Fruit fly (Drosophila melanogaster): ENCODE results near the gene CG17271.

Gene CG17271

dm6 chr3R:20830153-20830695, 8.6 kb upstream of the CG17271 start, which contains the start of gene Adss (continued):
- no peak for TF ChIP-seq Hr3 (GFP tag; optimal IDR thresholded peaks at IDR 0.05)
- TF ChIP-seq Asciz (GFP tag; optimal IDR thresholded peaks at IDR 0.05): no peak
- no peak for TF ChIP-seq CrebB (tag; optimal IDR thresholded peaks at IDR 0.05)
- TF ChIP-seq CG1602 (GFP tag; optimal IDR thresholded peaks at IDR 0.05): no peak
- TF ChIP-seq Meics (GFP tag; optimal IDR thresholded peaks at IDR 0.05): peak; percentile 15
- peak; percentile 13 for TF ChIP-seq Dek (tag; optimal IDR thresholded peaks at IDR 0.05)
- TF ChIP-seq CG16863 (GFP tag; optimal IDR thresholded peaks at IDR 0.05): peak; percentile 18
- TF ChIP-seq wdn (GFP tag; IDR thresholded peaks at IDR 0.05): peak; percentile 40; the same call in 1 of the 2 replicates
- TF ChIP-seq bigmax (GFP tag; optimal IDR thresholded peaks at IDR 0.05): no peak
- no peak for TF ChIP-seq exex (tag; optimal IDR thresholded peaks at IDR 0.05)
- TF ChIP-seq lov (optimal IDR thresholded peaks at IDR 0.05): no peak
- peak; percentile 61; the same call in 2 of the 3 replicates for TF ChIP-seq lov (GFP tag; IDR thresholded peaks at IDR 0.05)
- no peak for TF ChIP-seq CG2116 (GFP tag; optimal IDR thresholded peaks at IDR 0.05)
- no peak for TF ChIP-seq Doc3 (GFP tag; IDR thresholded peaks at IDR 0.05; ENCODE audit: partially characterized antibody)
- no peak for TF ChIP-seq CG18262 (tag; optimal IDR thresholded peaks at IDR 0.05)
- peak; percentile 48 for TF ChIP-seq phol (tag; optimal IDR thresholded peaks at IDR 0.05)
- no peak for TF ChIP-seq prd (optimal IDR thresholded peaks at IDR 0.05)
- TF ChIP-seq prd (GFP tag; IDR thresholded peaks at IDR 0.05): no peak
- peak; percentile 60 for TF ChIP-seq CG32532 (GFP tag; IDR thresholded peaks at IDR 0.05)
- TF ChIP-seq bowl (GFP tag; IDR thresholded peaks at IDR 0.05): peak; percentile 54; the same call in 1 of the 2 replicates
- TF ChIP-seq CG11398 (GFP tag; optimal IDR thresholded peaks at IDR 0.05): peak; percentile 47
- peak; percentile 5 for TF ChIP-seq NfI (GFP tag; optimal IDR thresholded peaks at IDR 0.05)
- no peak for TF ChIP-seq Elba2 (GFP tag; optimal IDR thresholded peaks at IDR 0.05)
- TF ChIP-seq CG18011 (GFP tag; optimal IDR thresholded peaks at IDR 0.05): no peak
- TF ChIP-seq CG32767 (GFP tag; IDR thresholded peaks at IDR 0.05): 0 out of 2 replicates have a peak, but pooled peaks have one; percentile 14
- peak; percentile 77 for TF ChIP-seq kni (GFP tag; optimal IDR thresholded peaks at IDR 0.05)
- TF ChIP-seq bbx (GFP tag; IDR thresholded peaks at IDR 0.05; ENCODE audit: partially characterized antibody): peak; percentile 32; the same call in 1 of the 2 replicates
- TF ChIP-seq croc (GFP tag; conservative IDR thresholded peaks at IDR 0.05): no peak
- peak; percentile 21 for TF ChIP-seq luna (GFP tag; optimal IDR thresholded peaks at IDR 0.05)
- no peak for TF ChIP-seq CG16813 (GFP tag; IDR thresholded peaks at IDR 0.05; ENCODE audit: partially characterized antibody)
- TF ChIP-seq Hr39 (optimal IDR thresholded peaks at IDR 0.05): no peak
- TF ChIP-seq Gug (GFP tag; IDR thresholded peaks at IDR 0.05): peak; percentile 35; the same call in 1 of the 4 replicates
- TF ChIP-seq CG31388 (GFP tag; optimal IDR thresholded peaks at IDR 0.05): no peak
- TF ChIP-seq da (GFP tag; optimal IDR thresholded peaks at IDR 0.05): no peak
- TF ChIP-seq lola (GFP tag; optimal IDR thresholded peaks at IDR 0.05): no peak
- TF ChIP-seq CG7839 (tag; optimal IDR thresholded peaks at IDR 0.05): no peak
- TF ChIP-seq CG15601 (tag; optimal IDR thresholded peaks at IDR 0.05): no peak
- TF ChIP-seq CG13296 (GFP tag; optimal IDR thresholded peaks at IDR 0.05): no peak
- TF ChIP-seq Sin3A (optimal IDR thresholded peaks at IDR 0.05): no peak
- TF ChIP-seq CG12744 (GFP tag; optimal IDR thresholded peaks at IDR 0.05): peak; percentile 20
- TF ChIP-seq CG7357 (GFP tag; IDR thresholded peaks at IDR 0.05): no peak
- no peak for TF ChIP-seq ase (GFP tag; IDR thresholded peaks at IDR 0.05)
- no peak for TF ChIP-seq btn (GFP tag; optimal IDR thresholded peaks at IDR 0.05)
- no peak for TF ChIP-seq CG4730 (GFP tag; IDR thresholded peaks at IDR 0.05)
- TF ChIP-seq Max (GFP tag; optimal IDR thresholded peaks at IDR 0.05): peak; percentile 9
- TF ChIP-seq Oaz (GFP tag; IDR thresholded peaks at IDR 0.05): no peak
- peak; percentile 29 for TF ChIP-seq CG12391 (tag; optimal IDR thresholded peaks at IDR 0.05)
- TF ChIP-seq ATbp (GFP tag; optimal IDR thresholded peaks at IDR 0.05): no peak
- no peak for TF ChIP-seq CG2199 (GFP tag; IDR thresholded peaks at IDR 0.05)
- TF ChIP-seq mirr (GFP tag; optimal IDR thresholded peaks at IDR 0.05): peak; percentile 53
- peak; percentile 50 for TF ChIP-seq Hmr (GFP tag; optimal IDR thresholded peaks at IDR 0.05)
